Fruit fly (Drosophila melanogaster) whole organism, embryonic: ENCODE measurements around the gene CG14424.

Source experiments
- ATbp ChIP-seq: fragments of 200-800 bp; sonication (Bioruptor generic); optimal IDR thresholded peaks from 2 replicates; lab custom pipeline; 2017; ENCODE audit warnings: missing biosample characterization, mild to moderate bottlenecking, missing genetic modification characterization, missing genetic modification reagents
- Bgb ChIP-seq: fragments of 200-800 bp; sonication (Bioruptor generic); IDR thresholded peaks from 2 replicates; pipeline ENCODE4 v1.3.6; 2022; ENCODE audit warnings: missing biosample characterization, missing genetic modification characterization; ENCODE audit not compliant: partially characterized antibody
- CG10543 ChIP-seq: fragments of 200-800 bp; sonication (Bioruptor generic); optimal IDR thresholded peaks from 3 replicates; lab custom pipeline; 2017; ENCODE audit warnings: missing biosample characterization, mild to moderate bottlenecking, missing genetic modification characterization, moderate library complexity
- CG10565 ChIP-seq: fragments of 200-800 bp; sonication (Bioruptor generic); optimal IDR thresholded peaks from 3 replicates; lab custom pipeline; 2016; ENCODE audit warnings: missing biosample characterization, mild to moderate bottlenecking, missing genetic modification characterization
- CG11723 ChIP-seq: fragments of 200-800 bp; sonication (Bioruptor generic); optimal IDR thresholded peaks from 2 replicates; lab custom pipeline; 2017; ENCODE audit warnings: missing biosample characterization, mild to moderate bottlenecking, missing genetic modification characterization
- CG12071 ChIP-seq: fragments of 200-800 bp; sonication (Bioruptor generic); optimal IDR thresholded peaks from 3 replicates; lab custom pipeline; 2018; ENCODE audit warnings: missing biosample characterization, mild to moderate bottlenecking, missing genetic modification characterization
- CG12155 ChIP-seq: fragments of 200-800 bp; sonication (Bioruptor generic); optimal IDR thresholded peaks from 3 replicates; lab custom pipeline; 2016; ENCODE audit warnings: missing biosample characterization, missing genetic modification characterization
- CG12236 ChIP-seq: fragments of 200-800 bp; sonication (Bioruptor generic); optimal IDR thresholded peaks from 2 replicates; lab custom pipeline; 2016; ENCODE audit warnings: missing biosample characterization, missing genetic modification characterization
- CG13424 ChIP-seq: fragments of 200-800 bp; sonication (Bioruptor generic); optimal IDR thresholded peaks from 2 replicates; lab custom pipeline; 2019; ENCODE audit warnings: missing biosample characterization, mild to moderate bottlenecking, missing genetic modification characterization, moderate library complexity
- CG14050 ChIP-seq: fragments of 200-800 bp; sonication (Bioruptor generic); IDR thresholded peaks from 3 replicates; pipeline ENCODE4 v1.3.6; 2022; ENCODE audit warnings: missing biosample characterization, missing genetic modification characterization
- CG14667 ChIP-seq: fragments of 200-800 bp; sonication (Bioruptor generic); IDR thresholded peaks from 2 replicates; pipeline ENCODE4 v1.3.6; 2022; ENCODE audit warnings: missing biosample characterization, missing genetic modification characterization
- CG14965 ChIP-seq: fragments of 200-800 bp; sonication (Bioruptor generic); optimal IDR thresholded peaks from 2 replicates; lab custom pipeline; 2016; ENCODE audit warnings: missing biosample characterization, missing genetic modification characterization, borderline replicate concordance
- CG15479 ChIP-seq: fragments of 200-800 bp; sonication (Bioruptor generic); optimal IDR thresholded peaks from 3 replicates; lab custom pipeline; 2019; ENCODE audit warnings: missing biosample characterization, mild to moderate bottlenecking, missing genetic modification characterization, moderate library complexity
- CG1603 ChIP-seq: fragments of 200-800 bp; sonication (Bioruptor generic); optimal IDR thresholded peaks from 2 replicates; lab custom pipeline; 2019; ENCODE audit warnings: missing biosample characterization, mild to moderate bottlenecking, missing genetic modification characterization, moderate library complexity
- CG1647 ChIP-seq: fragments of 200-800 bp; sonication (Bioruptor generic); optimal IDR thresholded peaks from 3 replicates; lab custom pipeline; 2016; ENCODE audit warnings: missing biosample characterization, missing genetic modification characterization
- CG17829 ChIP-seq: fragments of 200-800 bp; optimal IDR thresholded peaks from 2 replicates; lab custom pipeline; 2019; ENCODE audit warnings: missing biosample characterization, mild to moderate bottlenecking, missing genetic modification characterization, moderate library complexity
- CG18476 ChIP-seq: fragments of 200-800 bp; sonication (Bioruptor generic); optimal IDR thresholded peaks from 2 replicates; lab custom pipeline; 2016; ENCODE audit warnings: missing biosample characterization, mild to moderate bottlenecking, missing genetic modification characterization
- CG18764 ChIP-seq: fragments of 200-800 bp; sonication (Bioruptor generic); optimal IDR thresholded peaks from 3 replicates; lab custom pipeline; 2016; ENCODE audit warnings: missing biosample characterization, missing genetic modification characterization
- CG32532 ChIP-seq: fragments of 200-800 bp; sonication (Bioruptor generic); IDR thresholded peaks from 2 replicates; pipeline ENCODE4 v1.3.6; 2022; ENCODE audit warnings: missing biosample characterization, missing genetic modification characterization
- CG3281 ChIP-seq: fragments of 200-800 bp; sonication (Bioruptor generic); optimal IDR thresholded peaks from 3 replicates; lab custom pipeline; 2017; ENCODE audit warnings: missing biosample characterization, mild to moderate bottlenecking, missing genetic modification characterization
- CG4282 ChIP-seq: fragments of 200-800 bp; sonication (Bioruptor generic); optimal IDR thresholded peaks from 2 replicates; lab custom pipeline; 2016; ENCODE audit warnings: missing biosample characterization, missing genetic modification characterization
- CG4820 ChIP-seq: fragments of 200-800 bp; sonication (Bioruptor generic); optimal IDR thresholded peaks from 3 replicates; lab custom pipeline; 2016; ENCODE audit warnings: missing biosample characterization, missing genetic modification characterization
- CG7372 ChIP-seq: fragments of 200-800 bp; sonication (Bioruptor generic); IDR thresholded peaks from 2 replicates; pipeline ENCODE4 v1.3.6; 2022; ENCODE audit warnings: missing biosample characterization, missing genetic modification characterization
- CG7556 ChIP-seq: fragments of 200-800 bp; sonication (Bioruptor generic); optimal IDR thresholded peaks from 2 replicates; lab custom pipeline; 2017; ENCODE audit warnings: missing biosample characterization, mild to moderate bottlenecking, missing genetic modification characterization
- CG7786 ChIP-seq: fragments of 200-800 bp; sonication (Bioruptor generic); optimal IDR thresholded peaks from 2 replicates; lab custom pipeline; 2016; ENCODE audit warnings: missing biosample characterization, missing genetic modification characterization
- CG8089 ChIP-seq: fragments of 200-800 bp; sonication (Bioruptor generic); optimal IDR thresholded peaks from 3 replicates; lab custom pipeline; 2016; ENCODE audit warnings: missing biosample characterization, missing genetic modification characterization
- CG8281 ChIP-seq: fragments of 200-800 bp; sonication (Bioruptor generic); optimal IDR thresholded peaks from 2 replicates; lab custom pipeline; 2018; ENCODE audit warnings: missing biosample characterization, mild to moderate bottlenecking, missing genetic modification characterization, moderate library complexity
- CG8924 ChIP-seq: fragments of 200-800 bp; optimal IDR thresholded peaks from 3 replicates; lab custom pipeline; 2019; ENCODE audit warnings: missing biosample characterization, mild to moderate bottlenecking, missing genetic modification characterization, moderate library complexity
- CG9437 ChIP-seq: fragments of 200-800 bp; sonication (Bioruptor generic); optimal IDR thresholded peaks from 2 replicates; lab custom pipeline; 2018; ENCODE audit warnings: missing biosample characterization, mild to moderate bottlenecking, missing genetic modification characterization
- CG9797 ChIP-seq: fragments of 200-800 bp; sonication (Bioruptor generic); optimal IDR thresholded peaks from 3 replicates; lab custom pipeline; 2018; ENCODE audit warnings: missing biosample characterization, mild to moderate bottlenecking, missing genetic modification characterization
- CG9817 ChIP-seq: fragments of 200-800 bp; sonication (Bioruptor generic); optimal IDR thresholded peaks from 2 replicates; lab custom pipeline; 2018; ENCODE audit warnings: missing biosample characterization, mild to moderate bottlenecking, missing genetic modification characterization, moderate library complexity
- CHES-1-like ChIP-seq: fragments of 200-800 bp; sonication (Bioruptor generic); optimal IDR thresholded peaks from 2 replicates; lab custom pipeline; 2016; ENCODE audit warnings: missing biosample characterization, missing genetic modification characterization
- Dref ChIP-seq: fragments of 200-800 bp; sonication (Bioruptor generic); IDR thresholded peaks from 2 replicates; pipeline ENCODE4 v1.3.6; 2022; ENCODE audit warnings: missing biosample characterization, missing genetic modification characterization
- ERR ChIP-seq: fragments of 200-800 bp; sonication (Bioruptor generic); optimal IDR thresholded peaks from 2 replicates; lab custom pipeline; 2016; ENCODE audit warnings: missing biosample characterization, missing genetic modification characterization
- HLHmδ ChIP-seq: fragments of 200-800 bp; sonication (Bioruptor generic); optimal IDR thresholded peaks from 2 replicates; lab custom pipeline; 2018; ENCODE audit warnings: missing biosample characterization, mild to moderate bottlenecking, missing genetic modification characterization, moderate library complexity
- Jarid2 ChIP-seq: fragments of 200-800 bp; sonication (Bioruptor generic); optimal IDR thresholded peaks from 3 replicates; lab custom pipeline; 2017; ENCODE audit warnings: mild to moderate bottlenecking, missing biosample characterization, missing genetic modification reagents, missing genetic modification characterization
- Ravus ChIP-seq: fragments of 200-800 bp; sonication (Bioruptor generic); IDR thresholded peaks from 2 replicates; pipeline ENCODE4 v1.3.6; 2022; ENCODE audit warnings: missing biosample characterization, missing genetic modification characterization
- TFAM ChIP-seq: fragments of 200-800 bp; sonication (Bioruptor generic); optimal IDR thresholded peaks from 2 replicates; lab custom pipeline; 2017; ENCODE audit warnings: missing biosample characterization, missing genetic modification characterization, inconsistent platforms
- btn ChIP-seq: fragments of 200-800 bp; sonication (Bioruptor generic); optimal IDR thresholded peaks from 2 replicates; lab custom pipeline; 2016; ENCODE audit warnings: missing biosample characterization, missing genetic modification characterization
- cad ChIP-seq: fragments of >200 bp; optimal IDR thresholded peaks from 2 replicates; lab custom pipeline; 2017; ENCODE audit warnings: missing biosample characterization, missing genetic modification characterization
- chinmo ChIP-seq: fragments of 200-800 bp; sonication (Bioruptor generic); IDR thresholded peaks from 4 replicates; pipeline ENCODE4 v1.3.6; 2022; ENCODE audit warnings: missing biosample characterization, missing genetic modification characterization; ENCODE audit not compliant: partially characterized antibody
- dmrt11E ChIP-seq: fragments of 200-800 bp; sonication (Bioruptor generic); optimal IDR thresholded peaks from 3 replicates; lab custom pipeline; 2018; ENCODE audit warnings: missing biosample characterization, mild to moderate bottlenecking, missing genetic modification characterization, moderate library complexity
- dmrt99B ChIP-seq: fragments of 200-800 bp; sonication (Bioruptor generic); optimal IDR thresholded peaks from 2 replicates; lab custom pipeline; 2018; ENCODE audit warnings: missing biosample characterization, mild to moderate bottlenecking, missing genetic modification characterization, moderate library complexity
- esg ChIP-seq: fragments of 200-800 bp; sonication (Bioruptor generic); conservative IDR thresholded peaks from 2 replicates; pipeline ENCODE4 v1.3.6; 2022; ENCODE audit warnings: missing biosample characterization, missing genetic modification characterization
- gem ChIP-seq: fragments of 200-800 bp; sonication (Bioruptor generic); optimal IDR thresholded peaks from 2 replicates; lab custom pipeline; 2019; ENCODE audit warnings: missing biosample characterization, mild to moderate bottlenecking, missing genetic modification characterization, moderate library complexity
- grau ChIP-seq: fragments of 200-800 bp; optimal IDR thresholded peaks from 3 replicates; lab custom pipeline; 2019; ENCODE audit warnings: missing biosample characterization, mild to moderate bottlenecking, missing genetic modification characterization, moderate library complexity
- jigr1 ChIP-seq: fragments of 200-800 bp; sonication (Bioruptor generic); IDR thresholded peaks from 3 replicates; pipeline ENCODE4 v1.3.6; 2022; ENCODE audit warnings: missing biosample characterization, missing genetic modification characterization
- mam ChIP-seq: fragments of 200-800 bp; sonication (Bioruptor generic); optimal IDR thresholded peaks from 3 replicates; lab custom pipeline; 2016; ENCODE audit warnings: missing biosample characterization, missing genetic modification characterization
- odd ChIP-seq: fragments of 200-800 bp; sonication (Bioruptor generic); optimal IDR thresholded peaks from 2 replicates; lab custom pipeline; 2017; ENCODE audit warnings: missing biosample characterization, mild to moderate bottlenecking, missing genetic modification characterization
- repo ChIP-seq: fragments of 200-800 bp; sonication (Bioruptor generic); optimal IDR thresholded peaks from 2 replicates; lab custom pipeline; 2016; ENCODE audit warnings: missing biosample characterization, missing genetic modification characterization
- z ChIP-seq: fragments of 200-800 bp; sonication (Bioruptor generic); IDR thresholded peaks from 3 replicates; pipeline ENCODE4 v1.3.6; 2022; ENCODE audit warnings: missing biosample characterization, missing genetic modification characterization

CG14424 gene

DNA sequence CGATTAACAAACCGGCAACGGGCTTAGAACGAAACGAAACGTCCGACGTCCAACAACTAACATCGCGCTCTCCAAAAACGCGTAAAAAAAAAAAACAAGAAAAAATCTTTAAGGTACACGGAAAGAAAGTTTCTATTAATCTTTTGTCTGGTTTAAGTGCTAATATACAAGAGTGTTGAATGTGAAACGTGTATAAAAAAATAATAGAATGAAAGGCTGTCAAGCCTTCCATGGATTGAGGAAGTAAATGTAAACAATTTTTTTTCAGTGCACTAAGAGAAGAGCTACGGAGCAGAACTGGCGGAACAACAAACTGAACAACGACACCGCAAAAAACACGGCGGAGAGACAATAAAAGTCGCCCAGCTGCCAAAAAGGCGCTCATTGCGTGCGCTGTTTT lies 7.3 kb downstream of the CG14424 start, which contains the start of gene CG3588 (continued):
- 0 out of 4 replicates have a peak, but pooled peaks have one; percentile 39 for TF ChIP-seq chinmo (GFP tag; lab: Robert Waterston, UW)
- TF ChIP-seq CG18764 = peak; percentile 18
- peak; percentile 65 for TF ChIP-seq CG7786 (GFP tag; lab: Kevin White, UChicago)
- TF ChIP-seq CG7556 = peak; percentile 61
- TF ChIP-seq CG10543 = no peak
- no peak for TF ChIP-seq CG15479 (GFP tag; lab: Kevin White, UChicago)
- peak; percentile 58 for TF ChIP-seq Ravus (GFP tag; lab: Robert Waterston, UW)
- TF ChIP-seq ERR (GFP tag; lab: Kevin White, UChicago) = no peak
- no peak for TF ChIP-seq Bgb
- TF ChIP-seq CG8924 (tag; lab: Kevin White, UChicago) = peak; percentile 49
- TF ChIP-seq grau (tag; lab: Kevin White, UChicago) = peak; percentile 71
- TF ChIP-seq CG12155 = peak; percentile 70
- peak; percentile 28 for TF ChIP-seq CG17829 (tag; lab: Kevin White, UChicago)
- TF ChIP-seq Dref = no peak
- TF ChIP-seq CG1603 = peak; percentile 47
- TF ChIP-seq dmrt99B (tag; lab: Kevin White, UChicago) = peak; percentile 69
- TF ChIP-seq CHES-1-like = peak; percentile 74
- peak; percentile 28 for TF ChIP-seq Jarid2 (GFP tag; lab: Kevin White, UChicago)
- TF ChIP-seq mam = no peak
- peak; percentile 78 for TF ChIP-seq CG3281 (GFP tag; lab: Kevin White, UChicago)
- peak; percentile 73 for TF ChIP-seq esg (GFP tag; lab: Robert Waterston, UW)
- no peak for TF ChIP-seq CG12236
- no peak for TF ChIP-seq CG10565 (GFP tag; lab: Kevin White, UChicago)
- peak; percentile 67 for TF ChIP-seq CG13424
- no peak for TF ChIP-seq HLHmδ (GFP tag; lab: Kevin White, UChicago)
- TF ChIP-seq ATbp (GFP tag; lab: Kevin White, UChicago) = peak; percentile 33
- peak; percentile 82 for TF ChIP-seq CG7372 (GFP tag; lab: Robert Waterston, UW)
- no peak for TF ChIP-seq jigr1 (GFP tag; lab: Robert Waterston, UW)
- peak; percentile 45 for TF ChIP-seq CG9437 (GFP tag; lab: Kevin White, UChicago)
- peak; percentile 59; the same call in 2 of the 3 replicates for TF ChIP-seq CG14050
- peak; percentile 64 for TF ChIP-seq CG14667 (GFP tag; lab: Robert Waterston, UW)
- peak; percentile 6 for TF ChIP-seq CG4282 (GFP tag; lab: Kevin White, UChicago)
- peak; percentile 69 for TF ChIP-seq CG1647 (GFP tag; lab: Kevin White, UChicago)
- TF ChIP-seq CG18476 (GFP tag; lab: Kevin White, UChicago) = peak; percentile 69
- no peak for TF ChIP-seq CG14965 (GFP tag; lab: Kevin White, UChicago)
- peak; percentile 75 for TF ChIP-seq CG9817 (tag; lab: Kevin White, UChicago)
- TF ChIP-seq btn = peak; percentile 31
- TF ChIP-seq dmrt11E = no peak
- peak; percentile 79 for TF ChIP-seq gem
- peak; percentile 54 for TF ChIP-seq CG12071 (GFP tag; lab: Kevin White, UChicago)
- TF ChIP-seq CG4820 (GFP tag; lab: Kevin White, UChicago) = peak; percentile 33
- TF ChIP-seq TFAM (GFP tag; lab: Kevin White, UChicago) = no peak
- TF ChIP-seq CG32532 (GFP tag; lab: Robert Waterston, UW) = peak; percentile 92
- no peak for TF ChIP-seq CG9797
- no peak for TF ChIP-seq CG8281 (tag; lab: Kevin White, UChicago)
- TF ChIP-seq CG8089 (GFP tag; lab: Kevin White, UChicago) = peak; percentile 18
- peak; percentile 48 for TF ChIP-seq odd (GFP tag; lab: Kevin White, UChicago)
- no peak for TF ChIP-seq z (GFP tag; lab: Robert Waterston, UW)
- TF ChIP-seq repo (GFP tag; lab: Kevin White, UChicago) = peak; percentile 39
- no peak for TF ChIP-seq cad (GFP tag; lab: Kevin White, UChicago)
- no peak for TF ChIP-seq CG11723 (GFP tag; lab: Kevin White, UChicago)
